Worm (Caenorhabditis elegans) whole organism, midembryonic: ENCODE results near the gene M106.8.

ENCODE experiments used
- cog-1 ChIP-seq: sonication (generic microtip); optimal IDR thresholded peaks from 2 replicates; lab custom pipeline; 2016; ENCODE audit warnings: missing genetic modification characterization, missing compliant biosample characterization
- ztf-23 ChIP-seq: fragments of 200-800 bp; sonication (Bioruptor generic); IDR thresholded peaks from 2 replicates; pipeline ENCODE4 v1.3.6; 2022; ENCODE audit warnings: missing genetic modification reagents, missing genetic modification characterization, missing compliant biosample characterization

- TF ChIP-seq cog-1 (tag; lab: Kevin White, UChicago): no peak
- TF ChIP-seq ztf-23 (GFP tag; lab: Robert Waterston, UW): no peak
Measured at ce11 chrII:10820679-10821078, 22.7 kb downstream of the M106.8 start, which contains the start of gene ech-4.
